Worm (Caenorhabditis elegans) whole organism, mixed stage, embryonic: Measurements from ENCODE around the gene F19H8.2.

Source experiments
- bed-3 ChIP-seq: fragments of 200-800 bp; sonication (Bioruptor generic); optimal IDR thresholded peaks from 3 replicates; lab custom pipeline; 2018; ENCODE audit warnings: mild to moderate bottlenecking, missing genetic modification characterization, moderate library complexity, missing compliant biosample characterization
- blmp-1 ChIP-seq: fragments of 150-350 bp; optimal IDR thresholded peaks from 2 replicates; lab custom pipeline; 2014; ENCODE audit warnings: missing biosample characterization, missing genetic modification characterization
- ceh-39 ChIP-seq: fragments of 150-350 bp; optimal IDR thresholded peaks from 2 replicates; lab custom pipeline; 2014; ENCODE audit warnings: missing biosample characterization, missing genetic modification characterization
- ceh-43 ChIP-seq: fragments of 200-800 bp; sonication (Bioruptor generic); optimal IDR thresholded peaks from 2 replicates; lab custom pipeline; 2018; ENCODE audit warnings: mild to moderate bottlenecking, missing genetic modification characterization, moderate library complexity, missing compliant biosample characterization
- ceh-83 ChIP-seq: fragments of 200-800 bp; sonication (Bioruptor generic); optimal IDR thresholded peaks from 2 replicates; lab custom pipeline; 2018; ENCODE audit warnings: mild to moderate bottlenecking, missing genetic modification characterization, missing compliant biosample characterization
- ces-1 ChIP-seq: fragments of 150-350 bp; optimal IDR thresholded peaks from 2 replicates; lab custom pipeline; 2014; ENCODE audit warnings: missing biosample characterization, missing genetic modification reagents, missing genetic modification characterization
- cnd-1 ChIP-seq: fragments of 200-800 bp; sonication (Bioruptor generic); optimal IDR thresholded peaks from 2 replicates; lab custom pipeline; 2018; ENCODE audit warnings: mild to moderate bottlenecking, missing genetic modification characterization, missing compliant biosample characterization
- drap-1 ChIP-seq: fragments of 200-800 bp; sonication (Bioruptor generic); optimal IDR thresholded peaks from 3 replicates; lab custom pipeline; 2018; ENCODE audit warnings: mild to moderate bottlenecking, missing genetic modification characterization, missing compliant biosample characterization
- elt-1 ChIP-seq: sonication (generic microtip); optimal IDR thresholded peaks from 2 replicates; lab custom pipeline; 2017; ENCODE audit warnings: missing genetic modification characterization, mild to moderate bottlenecking, missing compliant biosample characterization, antibody characterized with exemption, moderate library complexity, borderline replicate concordance; ENCODE audit not compliant: insufficient read depth
- elt-3 ChIP-seq: fragments of 150-350 bp; optimal IDR thresholded peaks from 2 replicates; lab custom pipeline; 2014; ENCODE audit warnings: missing biosample characterization, missing genetic modification characterization
- flh-1 ChIP-seq: fragments of 200-800 bp; sonication (Bioruptor generic); optimal IDR thresholded peaks from 2 replicates; lab custom pipeline; 2018; ENCODE audit warnings: mild to moderate bottlenecking, missing genetic modification characterization, moderate library complexity, missing compliant biosample characterization
- ham-2 ChIP-seq: fragments of 200-800 bp; sonication (Bioruptor generic); optimal IDR thresholded peaks from 2 replicates; lab custom pipeline; 2018; ENCODE audit warnings: mild to moderate bottlenecking, missing genetic modification characterization, missing compliant biosample characterization
- hlh-1 ChIP-seq: fragments of 150-350 bp; optimal IDR thresholded peaks from 2 replicates; lab custom pipeline; 2014; ENCODE audit warnings: missing biosample characterization, missing genetic modification reagents, missing genetic modification characterization
- lin-13 ChIP-seq: fragments of 150-350 bp; optimal IDR thresholded peaks from 2 replicates; lab custom pipeline; 2014; ENCODE audit warnings: missing biosample characterization, missing genetic modification characterization
- lin-32 ChIP-seq: fragments of 200-800 bp; sonication (Bioruptor generic); optimal IDR thresholded peaks from 2 replicates; lab custom pipeline; 2018; ENCODE audit warnings: mild to moderate bottlenecking, missing genetic modification characterization, missing compliant biosample characterization
- lsy-2 ChIP-seq: fragments of 150-350 bp; optimal IDR thresholded peaks from 2 replicates; lab custom pipeline; 2014; ENCODE audit warnings: missing biosample characterization, missing genetic modification characterization
- mab-5 ChIP-seq: fragments of 150-350 bp; optimal IDR thresholded peaks from 2 replicates; lab custom pipeline; 2014; ENCODE audit warnings: missing biosample characterization, missing genetic modification characterization
- mep-1 ChIP-seq: fragments of 150-350 bp; optimal IDR thresholded peaks from 2 replicates; lab custom pipeline; 2017; ENCODE audit warnings: missing biosample characterization, missing genetic modification reagents, missing genetic modification characterization, inconsistent platforms
- nhr-12 ChIP-seq: fragments of 150-350 bp; optimal IDR thresholded peaks from 2 replicates; lab custom pipeline; 2014; ENCODE audit warnings: missing biosample characterization, missing genetic modification characterization
- nhr-237 ChIP-seq: fragments of 150-350 bp; optimal IDR thresholded peaks from 2 replicates; lab custom pipeline; 2014; ENCODE audit warnings: missing biosample characterization, missing genetic modification characterization
- nhr-28 ChIP-seq: fragments of 150-350 bp; optimal IDR thresholded peaks from 2 replicates; lab custom pipeline; 2014; ENCODE audit warnings: missing biosample characterization, missing genetic modification characterization
- nhr-76 ChIP-seq: sonication (generic microtip); optimal IDR thresholded peaks from 2 replicates; lab custom pipeline; 2017; ENCODE audit warnings: missing biosample characterization, missing genetic modification characterization
- pha-4 ChIP-seq: fragments of 150-350 bp; optimal IDR thresholded peaks from 2 replicates; lab custom pipeline; 2018; ENCODE audit warnings: missing biosample characterization, missing genetic modification reagents, missing genetic modification characterization
- snpc-4 ChIP-seq: fragments of 150-350 bp; optimal IDR thresholded peaks from 2 replicates; lab custom pipeline; 2014; ENCODE audit warnings: missing biosample characterization, missing genetic modification characterization
- sptf-1 ChIP-seq: sonication (generic microtip); optimal IDR thresholded peaks from 2 replicates; lab custom pipeline; 2017; ENCODE audit warnings: mild to moderate bottlenecking, missing genetic modification characterization, moderate library complexity, missing compliant biosample characterization
- tbx-8 ChIP-seq: fragments of 200-800 bp; sonication (Bioruptor generic); optimal IDR thresholded peaks from 2 replicates; lab custom pipeline; 2018; ENCODE audit warnings: mild to moderate bottlenecking, missing genetic modification characterization, moderate library complexity, missing compliant biosample characterization
- unc-39 ChIP-seq: fragments of 150-350 bp; optimal IDR thresholded peaks from 2 replicates; lab custom pipeline; 2014; ENCODE audit warnings: missing biosample characterization, missing genetic modification characterization
- zip-8 ChIP-seq: fragments of 150-350 bp; optimal IDR thresholded peaks from 2 replicates; lab custom pipeline; 2014; ENCODE audit warnings: missing biosample characterization, missing genetic modification characterization
- ztf-11 ChIP-seq: fragments of 150-350 bp; optimal IDR thresholded peaks from 2 replicates; lab custom pipeline; 2014; ENCODE audit warnings: missing biosample characterization, missing genetic modification characterization

Gene F19H8.2

ce11 chrII:14582206-14582605 is 23.5 kb downstream of the F19H8.2 start, which contains the start of gene C01G12.3:
Gene C01G12.3, minus strand, starts transcription at chrII:14582306.
- TF ChIP-seq nhr-12 (tag; lab: Kevin White, UChicago) = no peak

- TF ChIP-seq ztf-11 (tag; lab: Kevin White, UChicago) = no peak
- TF ChIP-seq snpc-4 (tag; lab: Kevin White, UChicago) = no peak
- no peak for TF ChIP-seq ceh-39 (tag; lab: Kevin White, UChicago)
- TF ChIP-seq nhr-237 (tag; lab: Kevin White, UChicago) = no peak
- no peak for TF ChIP-seq flh-1 (GFP tag; lab: Kevin White, UChicago)
These were observed 25.1 kb downstream of the F19H8.2 start, which contains the start of the genes nspb-8 and nspb-9 for ce11 chrII:14580549-14580948. Gene nspb-8, minus strand, starts transcription at chrII:14580649. Gene nspb-9, plus strand, starts transcription at chrII:14580859.

ce11 chrII:14578716-14579115 is 27.0 kb downstream of the F19H8.2 start, which contains the start of gene C01G12.9:
Gene C01G12.9, plus strand, starts transcription at chrII:14579016.
- TF ChIP-seq hlh-1 (tag; lab: Kevin White, UChicago) (no peak), blmp-1 (tag; lab: Kevin White, UChicago) (no peak), ceh-39 (tag; lab: Kevin White, UChicago) (no peak), tbx-8 (GFP tag; lab: Kevin White, UChicago) (no peak), nhr-12 (tag; lab: Kevin White, UChicago) (no peak)

- TF ChIP-seq blmp-1 (tag; lab: Kevin White, UChicago) (no peak), nhr-237 (tag; lab: Kevin White, UChicago) (no peak), ham-2 (no peak), drap-1 (GFP tag; lab: Kevin White, UChicago) (no peak), ceh-83 (GFP tag; lab: Kevin White, UChicago) (no peak), unc-39 (tag; lab: Kevin White, UChicago) (no peak), mab-5 (tag; lab: Kevin White, UChicago) (no peak), ces-1 (GFP tag; lab: Kevin White, UChicago) (no peak), nhr-12 (tag; lab: Kevin White, UChicago) (no peak), cnd-1 (tag; lab: Kevin White, UChicago) (no peak)
These were observed 27.7 kb downstream of the F19H8.2 start, which contains the start of gene nspb-7 for ce11 chrII:14578013-14578412. Gene nspb-7, plus strand, starts transcription at chrII:14578313.

ce11 chrII:14576429-14576828 is 29.2 kb downstream of the F19H8.2 start, which contains the start of gene C01G12.13:
Gene C01G12.13, plus strand, starts transcription at chrII:14576729.
- TF ChIP-seq drap-1 (GFP tag; lab: Kevin White, UChicago) (no peak), ztf-11 (tag; lab: Kevin White, UChicago) (no peak), hlh-1 (tag; lab: Kevin White, UChicago) (no peak), elt-1 (tag; lab: Kevin White, UChicago) (no peak), nhr-28 (tag; lab: Kevin White, UChicago) (no peak), sptf-1 (tag; lab: Kevin White, UChicago) (no peak)

ce11 chrII:14574790-14575189 is 30.9 kb downstream of the F19H8.2 start:
- TF ChIP-seq elt-3 (tag; lab: Kevin White, UChicago) (no peak), lin-32 (GFP tag; lab: Kevin White, UChicago) (no peak)

ce11 chrII:14573315-14573714 is 32.4 kb downstream of the F19H8.2 start, which contains the start of gene madf-5:
Gene madf-5, plus strand, starts transcription at chrII:14573615.
- TF ChIP-seq nhr-76 (tag; lab: Kevin White, UChicago) (no peak), ces-1 (GFP tag; lab: Kevin White, UChicago) (no peak), ceh-43 (GFP tag; lab: Kevin White, UChicago) (no peak), nhr-28 (tag; lab: Kevin White, UChicago) (no peak), lsy-2 (tag; lab: Kevin White, UChicago) (no peak), mep-1 (tag; lab: Kevin White, UChicago) (no peak), blmp-1 (tag; lab: Kevin White, UChicago) (no peak), ham-2 (no peak), bed-3 (GFP tag; lab: Kevin White, UChicago) (no peak), nhr-12 (tag; lab: Kevin White, UChicago) (no peak), sptf-1 (tag; lab: Kevin White, UChicago) (no peak), elt-1 (tag; lab: Kevin White, UChicago) (no peak), nhr-237 (tag; lab: Kevin White, UChicago) (no peak), zip-8 (tag; lab: Kevin White, UChicago) (no peak), tbx-8 (GFP tag; lab: Kevin White, UChicago) (no peak), hlh-1 (tag; lab: Kevin White, UChicago) (no peak), pha-4 (tag; lab: Kevin White, UChicago) (no peak), lin-13 (no peak), elt-3 (tag; lab: Kevin White, UChicago) (no peak), lin-32 (GFP tag; lab: Kevin White, UChicago) (no peak)
